Fruit fly (Drosophila melanogaster): Measurements from ENCODE around the gene CG2258.
A peak's percentile ranks its signal among the peaks of the same experiment; 100 is the strongest.

CG2258 gene

DNA sequence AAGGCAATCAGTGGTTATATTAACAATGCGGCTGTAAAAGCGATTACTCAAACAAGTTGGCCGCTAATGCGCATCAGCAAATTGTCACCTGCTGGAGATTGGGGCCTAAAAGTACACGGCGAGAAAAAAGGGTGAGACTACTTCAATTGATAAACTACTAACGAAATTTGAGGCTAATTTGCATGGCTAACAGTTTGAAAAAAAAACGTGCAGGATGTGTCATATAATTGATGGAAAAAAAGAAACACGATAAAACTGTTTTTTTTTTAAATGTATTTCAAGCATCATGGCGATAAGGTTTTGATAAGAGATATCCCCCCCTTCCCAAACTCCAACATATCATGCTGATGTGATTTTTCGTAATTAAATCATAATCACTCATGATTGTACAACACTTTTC is 10.8 kb upstream of the CG2258 start:
- TF ChIP-seq EcR (GFP tag; optimal IDR thresholded peaks at IDR 0.05) (no peak), Dll (optimal IDR thresholded peaks at IDR 0.05) (no peak), usp (GFP tag; optimal IDR thresholded peaks at IDR 0.05) (no peak), pan (optimal IDR thresholded peaks at IDR 0.05) (no peak), psq (optimal IDR thresholded peaks at IDR 0.05) (no peak), CG8478 (optimal IDR thresholded peaks at IDR 0.05) (no peak)

DNA sequence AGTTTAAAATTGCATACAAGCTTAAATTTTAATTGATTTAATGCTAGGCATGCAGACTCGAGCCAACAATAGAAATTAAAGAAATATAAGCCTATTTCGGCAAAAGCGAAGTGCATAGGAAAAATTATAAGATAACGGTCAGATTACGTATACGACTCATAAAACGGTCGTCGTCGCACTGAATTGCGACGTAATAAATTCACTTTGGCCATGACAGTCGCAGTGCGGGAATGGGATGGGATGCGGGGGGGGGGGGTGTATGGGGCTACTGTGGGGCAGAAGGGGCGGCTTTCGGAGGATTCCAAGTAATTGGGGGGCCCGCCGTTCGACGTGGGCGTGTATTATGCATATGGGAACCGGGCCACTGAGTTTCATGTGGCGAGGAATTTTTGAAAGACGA is 9.1 kb upstream of the CG2258 start:
- no peak for TF ChIP-seq psq (optimal IDR thresholded peaks at IDR 0.05)
- TF ChIP-seq pan (optimal IDR thresholded peaks at IDR 0.05), result no peak
- TF ChIP-seq EcR (GFP tag; optimal IDR thresholded peaks at IDR 0.05), result no peak
- TF ChIP-seq Dll (optimal IDR thresholded peaks at IDR 0.05), result no peak
- no peak for TF ChIP-seq CG8478 (optimal IDR thresholded peaks at IDR 0.05)
- no peak for TF ChIP-seq usp (GFP tag; optimal IDR thresholded peaks at IDR 0.05)

- TF ChIP-seq EcR (GFP tag; optimal IDR thresholded peaks at IDR 0.05), result no peak
- TF ChIP-seq pan (optimal IDR thresholded peaks at IDR 0.05), result no peak
- no peak for TF ChIP-seq usp (GFP tag; optimal IDR thresholded peaks at IDR 0.05)
- no peak for TF ChIP-seq psq (optimal IDR thresholded peaks at IDR 0.05)
- TF ChIP-seq Dll (optimal IDR thresholded peaks at IDR 0.05), result no peak
- no peak for TF ChIP-seq CG8478 (optimal IDR thresholded peaks at IDR 0.05)
Measured at dm6 chrX:8107936-8108335, 6.0 kb upstream of the CG2258 start.

DNA sequence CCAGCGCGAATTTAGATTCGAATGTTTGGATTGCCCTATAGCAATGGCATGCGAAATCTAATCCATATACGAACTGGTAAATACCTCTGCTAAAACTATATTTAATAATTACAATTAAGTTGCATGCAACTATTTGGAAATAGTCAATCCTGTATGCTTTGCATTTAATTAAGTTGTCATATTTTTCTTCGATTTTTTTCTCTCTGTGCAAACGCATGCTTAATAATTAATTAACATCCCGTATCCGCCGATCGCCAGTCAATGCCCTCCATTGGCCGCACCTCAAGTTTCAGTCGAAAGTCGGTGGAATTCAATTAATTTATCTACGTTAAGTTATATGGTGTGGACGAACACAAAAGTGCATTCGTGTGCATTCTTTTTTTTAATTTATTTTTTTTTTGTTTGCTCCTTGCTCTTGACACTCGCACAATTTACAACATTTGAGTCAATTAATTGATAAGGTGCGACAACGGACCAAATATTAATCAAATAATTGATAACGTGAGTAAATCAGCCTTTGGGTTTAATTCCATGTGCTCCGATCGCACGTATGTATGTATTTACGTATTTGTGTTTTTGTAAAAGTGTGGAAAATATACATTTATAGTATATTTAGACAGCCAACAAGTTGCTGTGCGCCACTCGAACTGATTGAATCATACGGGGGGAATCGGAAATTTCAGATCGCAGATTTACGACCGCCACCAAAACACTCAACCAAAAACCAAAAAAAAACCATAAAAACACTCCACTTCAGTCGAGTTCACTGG is 4.6 kb upstream of the CG2258 start:
- TF ChIP-seq EcR (GFP tag; optimal IDR thresholded peaks at IDR 0.05) (no peak), Dll (optimal IDR thresholded peaks at IDR 0.05) (no peak), pan (optimal IDR thresholded peaks at IDR 0.05) (no peak), usp (GFP tag; optimal IDR thresholded peaks at IDR 0.05) (no peak), psq (optimal IDR thresholded peaks at IDR 0.05) (no peak), CG8478 (optimal IDR thresholded peaks at IDR 0.05) (no peak)

DNA sequence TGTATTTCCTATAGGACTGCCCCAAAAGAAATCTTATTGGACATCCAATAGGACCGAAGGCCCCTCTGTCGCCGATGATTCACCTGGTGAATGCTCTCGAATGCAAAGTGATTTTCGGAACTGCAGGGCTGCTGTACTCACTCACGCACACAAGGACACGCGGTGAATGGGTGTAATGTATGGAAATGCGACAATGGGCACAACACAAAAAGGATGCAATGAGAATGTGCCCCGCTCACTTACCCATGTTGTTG is 1.1 kb downstream of the CG2258 start:
- TF ChIP-seq Dll (optimal IDR thresholded peaks at IDR 0.05), result no peak
- TF ChIP-seq usp (GFP tag; optimal IDR thresholded peaks at IDR 0.05), result no peak
- no peak for TF ChIP-seq CG8478 (optimal IDR thresholded peaks at IDR 0.05)
- no peak for TF ChIP-seq pan (optimal IDR thresholded peaks at IDR 0.05)
- no peak for TF ChIP-seq EcR (GFP tag; optimal IDR thresholded peaks at IDR 0.05)
- TF ChIP-seq psq (optimal IDR thresholded peaks at IDR 0.05), result no peak

DNA sequence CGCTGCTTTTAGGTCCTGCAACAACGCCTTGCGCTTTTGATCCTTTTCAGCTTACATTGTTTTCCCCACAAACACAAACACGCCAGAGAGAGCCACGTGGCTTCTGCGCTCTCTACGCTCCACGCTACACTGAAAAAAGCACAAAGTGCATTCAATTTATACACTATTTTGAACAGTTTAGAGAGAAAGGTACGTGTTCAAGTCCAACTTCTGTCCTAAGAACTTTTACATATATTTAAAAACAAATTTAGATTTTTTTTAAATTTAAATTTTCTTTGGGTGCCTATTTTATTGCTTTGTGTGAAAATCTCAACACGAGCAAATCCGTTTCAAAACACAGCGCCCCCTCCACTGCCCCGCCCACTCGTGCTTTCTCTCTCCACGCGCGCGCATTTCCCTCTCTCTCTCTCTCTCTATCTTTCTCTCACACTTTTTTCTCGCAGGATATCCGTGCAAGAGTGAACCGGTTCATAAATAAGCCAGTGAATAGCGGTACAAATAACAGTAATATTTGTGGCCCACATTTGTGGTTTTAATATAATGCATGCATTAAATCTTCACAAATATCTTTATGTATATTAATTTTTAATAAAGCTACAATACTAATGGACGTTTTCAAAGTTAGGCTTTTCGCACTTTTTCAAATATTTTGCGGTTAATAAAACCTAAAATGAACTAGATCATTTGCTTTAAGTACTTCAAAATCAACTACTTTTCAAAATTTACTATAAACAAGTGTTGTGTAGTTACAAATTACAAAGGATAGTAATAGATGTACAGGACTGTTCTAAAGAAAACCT is 1.7 kb downstream of the CG2258 start:
- TF ChIP-seq CG8478 (optimal IDR thresholded peaks at IDR 0.05), result no peak
- no peak for TF ChIP-seq EcR (GFP tag; optimal IDR thresholded peaks at IDR 0.05)
- TF ChIP-seq usp (GFP tag; optimal IDR thresholded peaks at IDR 0.05), result no peak

- TF ChIP-seq CG8478 (optimal IDR thresholded peaks at IDR 0.05) (no peak), usp (GFP tag; optimal IDR thresholded peaks at IDR 0.05) (no peak), psq (optimal IDR thresholded peaks at IDR 0.05) (no peak), pan (optimal IDR thresholded peaks at IDR 0.05) (no peak), Dll (optimal IDR thresholded peaks at IDR 0.05) (no peak), EcR (GFP tag; optimal IDR thresholded peaks at IDR 0.05) (no peak)
Measured at dm6 chrX:8093722-8094177, 8.1 kb downstream of the CG2258 start, which contains the start of gene UbcE2H. Gene UbcE2H (minus strand): TSS chrX:8094064.

DNA sequence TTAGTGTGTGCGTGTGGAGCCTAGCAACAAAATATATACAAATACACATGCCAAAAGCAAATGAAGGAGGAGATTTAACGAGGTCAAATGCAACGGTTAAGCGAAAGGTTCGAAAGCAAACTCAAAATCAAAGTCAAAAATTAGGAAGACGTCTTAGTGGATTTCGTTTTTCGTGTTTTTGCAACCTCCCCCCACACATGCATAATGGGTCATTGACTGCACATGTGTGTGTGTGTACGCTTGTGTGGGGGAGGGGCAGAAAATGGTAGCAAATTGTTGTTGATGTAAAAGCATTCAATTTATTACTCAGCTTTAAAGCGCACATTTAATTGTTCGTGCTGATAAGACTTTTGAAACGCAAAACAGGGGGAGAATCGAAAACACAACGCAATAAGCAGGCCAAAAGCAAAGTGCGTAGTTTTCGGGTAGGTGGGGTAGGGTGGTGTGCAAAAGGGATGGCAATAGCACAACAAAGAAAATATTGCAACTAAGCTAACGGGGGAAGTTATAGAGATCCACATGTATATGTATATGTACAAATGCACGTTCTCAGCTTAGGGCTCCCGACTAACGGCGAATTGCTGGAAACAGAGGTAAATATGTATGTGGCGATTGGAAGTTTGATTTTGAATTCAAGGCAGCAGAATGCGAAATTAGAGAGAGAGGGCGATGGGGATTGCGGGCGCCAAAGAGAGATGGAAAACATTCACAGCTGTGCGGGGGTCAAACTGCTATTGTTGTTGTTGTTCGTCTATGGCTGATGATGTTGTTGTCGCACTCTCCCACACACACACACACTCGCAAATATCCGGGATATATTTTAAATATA is 8.8 kb downstream of the CG2258 start:
- no peak for TF ChIP-seq pan (optimal IDR thresholded peaks at IDR 0.05)
- no peak for TF ChIP-seq Dll (optimal IDR thresholded peaks at IDR 0.05)
- no peak for TF ChIP-seq usp (GFP tag; optimal IDR thresholded peaks at IDR 0.05)
- peak; percentile 81 to 84 for TF ChIP-seq EcR (GFP tag; optimal IDR thresholded peaks at IDR 0.05)

DNA sequence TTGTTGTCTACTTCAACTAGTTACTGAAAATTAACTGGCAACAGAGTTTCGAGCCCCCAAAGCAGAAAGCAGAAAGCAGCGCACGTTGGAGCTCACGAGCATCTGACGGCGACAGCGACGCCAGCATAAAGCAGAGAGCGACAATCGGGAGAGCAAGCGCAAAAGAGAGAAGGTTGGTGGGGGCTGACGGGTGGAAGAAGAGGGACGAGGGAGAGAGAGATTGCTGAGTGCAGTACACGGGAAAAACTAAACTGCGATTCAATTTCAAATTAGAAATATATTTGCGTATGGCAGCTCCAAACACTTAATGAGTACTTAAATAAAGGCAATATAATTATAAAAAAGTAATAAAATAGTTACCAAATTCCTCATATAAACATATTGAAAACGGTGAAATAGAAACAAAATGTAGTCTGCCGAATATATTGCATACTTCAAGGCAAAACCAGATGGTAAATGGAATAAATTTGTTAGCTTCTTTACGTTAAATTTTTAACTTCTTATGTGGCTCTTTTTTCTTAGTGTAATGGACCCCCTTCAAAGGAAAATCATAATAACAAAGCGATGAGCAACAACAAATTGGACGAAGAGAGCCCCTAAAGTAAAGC is 9.7 kb downstream of the CG2258 start:
- TF ChIP-seq Dll (optimal IDR thresholded peaks at IDR 0.05) (peak; percentile 85), pan (optimal IDR thresholded peaks at IDR 0.05) (no peak), CG8478 (optimal IDR thresholded peaks at IDR 0.05) (no peak), psq (optimal IDR thresholded peaks at IDR 0.05) (no peak), EcR (GFP tag; optimal IDR thresholded peaks at IDR 0.05) (no peak)

- peak; percentile 13 for TF ChIP-seq Dll (optimal IDR thresholded peaks at IDR 0.05)
- TF ChIP-seq EcR (GFP tag; optimal IDR thresholded peaks at IDR 0.05), result no peak
Measured at dm6 chrX:8091017-8091620, 10.8 kb downstream of the CG2258 start.

- no peak for TF ChIP-seq EcR (GFP tag; optimal IDR thresholded peaks at IDR 0.05)
- TF ChIP-seq Dll (optimal IDR thresholded peaks at IDR 0.05), result no peak
- TF ChIP-seq psq (optimal IDR thresholded peaks at IDR 0.05), result no peak
- no peak for TF ChIP-seq pan (optimal IDR thresholded peaks at IDR 0.05)
- TF ChIP-seq CG8478 (optimal IDR thresholded peaks at IDR 0.05), result no peak
- no peak for TF ChIP-seq usp (GFP tag; optimal IDR thresholded peaks at IDR 0.05)
Measured at dm6 chrX:8087113-8087512, 14.8 kb downstream of the CG2258 start, which contains the start of gene CG2256. Gene CG2256 (minus strand): TSS chrX:8087213.

Data from whole organism.